Fruit fly (Drosophila melanogaster): ENCODE data around the gene CG9953.

CG9953 gene

dm6 chr3L:6978030-6978683, 8.7 kb downstream of the CG9953 start (continued):
- TF ChIP-seq pan (optimal IDR thresholded peaks at IDR 0.05): no peak
- TF ChIP-seq pan (GFP tag; optimal IDR thresholded peaks at IDR 0.05 in 1 of 2, IDR thresholded peaks at IDR 0.05 in 1 of 2): no peak
- no peak for TF ChIP-seq chn (GFP tag; optimal IDR thresholded peaks at IDR 0.05)
- TF ChIP-seq CG1529 (GFP tag; optimal IDR thresholded peaks at IDR 0.05): no peak
- TF ChIP-seq caup (GFP tag; optimal IDR thresholded peaks at IDR 0.05; ENCODE audit: severe bottlenecking): no peak
- no peak for TF ChIP-seq HLH4C (GFP tag; IDR thresholded peaks at IDR 0.05; ENCODE audit: partially characterized antibody)
- TF ChIP-seq sens (GFP tag): peak; percentile 92
- TF ChIP-seq CG32772 (GFP tag; IDR thresholded peaks at IDR 0.05): no peak
- no peak for TF ChIP-seq ATbp (GFP tag; optimal IDR thresholded peaks at IDR 0.05)
- TF ChIP-seq tin (GFP tag; optimal IDR thresholded peaks at IDR 0.05): no peak
- TF ChIP-seq B-H2 (GFP tag; optimal IDR thresholded peaks at IDR 0.05): no peak
- TF ChIP-seq CG2875 (GFP tag; optimal IDR thresholded peaks at IDR 0.05): no peak
- no peak for TF ChIP-seq Rx (GFP tag; IDR thresholded peaks at IDR 0.05)
- TF ChIP-seq zen (tag; optimal IDR thresholded peaks at IDR 0.05): no peak
- TF ChIP-seq ftz-f1 (GFP tag; optimal IDR thresholded peaks at IDR 0.05): no peak
- TF ChIP-seq CG6689 (GFP tag; IDR thresholded peaks at IDR 0.05): peak; percentile 27; the same call in 1 of the 2 replicates
- no peak for TF ChIP-seq CG13424 (tag; optimal IDR thresholded peaks at IDR 0.05)
- TF ChIP-seq CG4404 (GFP tag; IDR thresholded peaks at IDR 0.05): peak; percentile 44; the same call in 1 of the 2 replicates
- peak in 1 of 2 experiments; percentile 12 for TF ChIP-seq Hr78 (GFP tag; optimal IDR thresholded peaks at IDR 0.05)
- no peak for TF ChIP-seq sna (GFP tag; IDR thresholded peaks at IDR 0.05; ENCODE audit: partially characterized antibody)
- TF ChIP-seq CG13123 (GFP tag; optimal IDR thresholded peaks at IDR 0.05): no peak
- TF ChIP-seq ken (GFP tag; IDR thresholded peaks at IDR 0.05): no peak
- no peak for TF ChIP-seq CG33213 (GFP tag; optimal IDR thresholded peaks at IDR 0.05)
- TF ChIP-seq Ptx1 (GFP tag; IDR thresholded peaks at IDR 0.05): peak; percentile 47; the same call in 1 of the 2 replicates
- TF ChIP-seq disco-r (GFP tag; optimal IDR thresholded peaks at IDR 0.05): no peak
- no peak for TF ChIP-seq cas (GFP tag; IDR thresholded peaks at IDR 0.05)
- no peak for TF ChIP-seq CG4282 (GFP tag; optimal IDR thresholded peaks at IDR 0.05)
- no peak for TF ChIP-seq Lhr (GFP tag; optimal IDR thresholded peaks at IDR 0.05)
- no peak for TF ChIP-seq CG8388 (GFP tag; optimal IDR thresholded peaks at IDR 0.05)
- no peak for TF ChIP-seq otp (GFP tag; IDR thresholded peaks at IDR 0.05)
- TF ChIP-seq ato (GFP tag; IDR thresholded peaks at IDR 0.05; ENCODE audit: partially characterized antibody): no peak
- TF ChIP-seq tio (GFP tag; optimal IDR thresholded peaks at IDR 0.05): no peak
- TF ChIP-seq az2 (GFP tag; optimal IDR thresholded peaks at IDR 0.05): peak; percentile 22
- TF ChIP-seq Chrac-16 (GFP tag; optimal IDR thresholded peaks at IDR 0.05): peak; percentile 31
- TF ChIP-seq Gug (GFP tag; IDR thresholded peaks at IDR 0.05): no peak
- peak; percentile 17 for TF ChIP-seq CoRest (tag; optimal IDR thresholded peaks at IDR 0.05)
- TF ChIP-seq CG4424 (GFP tag; optimal IDR thresholded peaks at IDR 0.05): no peak
- no peak for TF ChIP-seq bowl (GFP tag; IDR thresholded peaks at IDR 0.05)
- TF ChIP-seq jumu (GFP tag; optimal IDR thresholded peaks at IDR 0.05): peak; percentile 23
- TF ChIP-seq row (GFP tag; IDR thresholded peaks at IDR 0.05): peak; percentile 54
- TF ChIP-seq Ssrp (tag; optimal IDR thresholded peaks at IDR 0.05): peak; percentile 10
- no peak for TF ChIP-seq Kr (GFP tag; optimal IDR thresholded peaks at IDR 0.05)
- peak; percentile 13 for TF ChIP-seq slp2 (GFP tag; optimal IDR thresholded peaks at IDR 0.05)
- TF ChIP-seq CG4854 (GFP tag; optimal IDR thresholded peaks at IDR 0.05): no peak
- TF ChIP-seq CG9797 (GFP tag; optimal IDR thresholded peaks at IDR 0.05): no peak
- TF ChIP-seq CG6254 (GFP tag; optimal IDR thresholded peaks at IDR 0.05): no peak
- no peak for TF ChIP-seq ind (GFP tag; optimal IDR thresholded peaks at IDR 0.05)
- TF ChIP-seq Dad (GFP tag; optimal IDR thresholded peaks at IDR 0.05): no peak
- TF ChIP-seq Sox100B (GFP tag; optimal IDR thresholded peaks at IDR 0.05): no peak
- TF ChIP-seq Stat92E (GFP tag; optimal IDR thresholded peaks at IDR 0.05): no peak

Data from whole organism, embryonic.